Worm (Caenorhabditis elegans) whole organism, late embryonic: Measurements from ENCODE around the gene F08H9.2.

Experiments used
- ceh-19 ChIP-seq: fragments of 200-800 bp; sonication (Bioruptor generic); optimal IDR thresholded peaks from 2 replicates; lab custom pipeline; 2018; ENCODE audit warnings: mild to moderate bottlenecking, missing genetic modification characterization, missing compliant biosample characterization
- elt-2 ChIP-seq: sonication (generic microtip); optimal IDR thresholded peaks from 2 replicates; lab custom pipeline; 2016; ENCODE audit warnings: missing genetic modification reagents, missing genetic modification characterization, missing compliant biosample characterization
- eyg-1 ChIP-seq: sonication (generic microtip); optimal IDR thresholded peaks from 2 replicates; lab custom pipeline; 2016; ENCODE audit warnings: missing genotype, missing genetic modification characterization, missing compliant biosample characterization
- fkh-10 ChIP-seq: fragments of 150-350 bp; optimal IDR thresholded peaks from 2 replicates; lab custom pipeline; 2014; ENCODE audit warnings: missing biosample characterization, missing genetic modification reagents, missing genetic modification characterization
- gmeb-2 ChIP-seq: sonication (generic microtip); optimal IDR thresholded peaks from 2 replicates; lab custom pipeline; 2016; ENCODE audit warnings: missing genetic modification characterization, inconsistent platforms, missing compliant biosample characterization
- hlh-30 ChIP-seq: sonication (generic microtip); optimal IDR thresholded peaks from 2 replicates; lab custom pipeline; 2017; ENCODE audit warnings: antibody characterized with exemption, missing genetic modification characterization, missing compliant biosample characterization; ENCODE audit not compliant: insufficient read depth
- unc-55 ChIP-seq: sonication (generic microtip); optimal IDR thresholded peaks from 2 replicates; lab custom pipeline; 2017; ENCODE audit warnings: missing biosample characterization, missing genetic modification reagents, missing genetic modification characterization

DNA sequence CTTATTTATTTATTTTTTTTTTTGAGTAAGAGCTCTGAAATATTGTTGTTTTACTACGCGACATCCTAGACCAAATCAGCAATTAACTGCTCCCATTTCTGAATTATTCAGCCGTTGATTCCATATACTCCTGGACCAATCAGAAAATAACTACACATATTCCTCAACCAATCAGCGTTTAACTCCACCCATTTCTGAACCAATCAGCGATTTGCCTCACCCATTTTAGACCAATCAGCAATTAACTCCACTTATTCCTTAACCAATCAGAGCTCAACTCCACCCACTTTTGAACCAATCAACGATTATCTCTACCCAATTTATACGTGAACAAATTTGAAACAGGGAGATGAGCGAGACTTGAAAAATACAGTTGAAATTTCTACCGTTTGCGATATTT, 33.2 kb downstream of the F08H9.2 start:
- TF ChIP-seq gmeb-2 (tag; lab: Kevin White, UChicago) (no peak), unc-55 (GFP tag; lab: Kevin White, UChicago) (no peak), eyg-1 (tag; lab: Kevin White, UChicago) (no peak), elt-2 (no peak), hlh-30 (tag; lab: Kevin White, UChicago) (no peak), fkh-10 (GFP tag; lab: Kevin White, UChicago) (no peak), ceh-19 (GFP tag; lab: Kevin White, UChicago) (no peak)
